Fruit fly (Drosophila melanogaster) whole organism, prepupa: ENCODE results near the gene ATPsynbetaL.
A peak's percentile ranks its signal among the peaks of the same experiment; 100 is the strongest.

ENCODE experiments used
- CG10631 ChIP-seq: fragments of 200-800 bp; sonication (Bioruptor generic); optimal IDR thresholded peaks from 2 replicates; lab custom pipeline; 2016; ENCODE audit warnings: missing biosample characterization, missing genetic modification characterization
- CG11294 ChIP-seq: fragments of 200-800 bp; sonication (Bioruptor generic); IDR thresholded peaks from 2 replicates; pipeline ENCODE4 v1.3.6; 2022; ENCODE audit warnings: missing biosample characterization, missing genetic modification characterization
- CG11902 ChIP-seq: fragments of 200-800 bp; sonication (Bioruptor generic); optimal IDR thresholded peaks from 3 replicates; lab custom pipeline; 2016; ENCODE audit warnings: missing biosample characterization, missing genetic modification characterization
- CG15336 ChIP-seq: fragments of 200-800 bp; sonication (Bioruptor generic); IDR thresholded peaks from 2 replicates; pipeline ENCODE4 v1.3.6; 2022; ENCODE audit warnings: missing biosample characterization, missing genetic modification characterization
- CG1621 ChIP-seq: fragments of 200-800 bp; sonication (Bioruptor generic); optimal IDR thresholded peaks from 3 replicates; lab custom pipeline; 2018; ENCODE audit warnings: missing biosample characterization, mild to moderate bottlenecking, missing genetic modification characterization
- CG3032 ChIP-seq: fragments of 200-800 bp; optimal IDR thresholded peaks from 2 replicates; lab custom pipeline; 2019; ENCODE audit warnings: missing biosample characterization, mild to moderate bottlenecking, missing genetic modification characterization, moderate library complexity
- CG31627 ChIP-seq: fragments of 200-800 bp; sonication (Bioruptor generic); optimal IDR thresholded peaks from 3 replicates; lab custom pipeline; 2016; ENCODE audit warnings: missing biosample characterization, missing genetic modification characterization
- CG34406 ChIP-seq: fragments of 200-800 bp; sonication (Bioruptor generic); optimal IDR thresholded peaks from 3 replicates; lab custom pipeline; 2016; ENCODE audit warnings: missing biosample characterization, missing genetic modification characterization
- CG3919 ChIP-seq: fragments of 200-800 bp; sonication (Bioruptor generic); optimal IDR thresholded peaks from 3 replicates; lab custom pipeline; 2016; ENCODE audit warnings: missing biosample characterization, missing genetic modification characterization
- CG4318 ChIP-seq: fragments of 200-800 bp; sonication (Bioruptor generic); optimal IDR thresholded peaks from 3 replicates; lab custom pipeline; 2017; ENCODE audit warnings: missing biosample characterization, mild to moderate bottlenecking, missing genetic modification characterization
- CG6276 ChIP-seq: fragments of 200-800 bp; sonication (Bioruptor generic); optimal IDR thresholded peaks from 2 replicates; lab custom pipeline; 2017; ENCODE audit warnings: missing biosample characterization, mild to moderate bottlenecking, missing genetic modification characterization
- CG6808 ChIP-seq: fragments of 200-800 bp; sonication (Bioruptor generic); optimal IDR thresholded peaks from 3 replicates; lab custom pipeline; 2017; ENCODE audit warnings: missing biosample characterization, missing genetic modification characterization, mild to moderate bottlenecking, moderate library complexity, missing genetic modification reagents
- CG7368 ChIP-seq: fragments of 200-800 bp; sonication (Bioruptor generic); optimal IDR thresholded peaks from 3 replicates; lab custom pipeline; 2016; ENCODE audit warnings: missing biosample characterization, missing genetic modification characterization
- CG8319 ChIP-seq: fragments of 200-800 bp; sonication (Bioruptor generic); optimal IDR thresholded peaks from 3 replicates; lab custom pipeline; 2016; ENCODE audit warnings: missing biosample characterization, missing genetic modification characterization
- CG8632 ChIP-seq: fragments of 200-800 bp; sonication (Bioruptor generic); optimal IDR thresholded peaks from 3 replicates; lab custom pipeline; 2016; ENCODE audit warnings: missing biosample characterization, missing genetic modification characterization
- CG9139 ChIP-seq: fragments of 200-800 bp; sonication (Bioruptor generic); optimal IDR thresholded peaks from 3 replicates; lab custom pipeline; 2017; ENCODE audit warnings: missing biosample characterization, mild to moderate bottlenecking, missing genetic modification characterization
- Eip75B ChIP-seq: fragments of 200-800 bp; sonication (Bioruptor generic); optimal IDR thresholded peaks from 3 replicates; lab custom pipeline; 2016; ENCODE audit warnings: missing biosample characterization, missing genetic modification characterization
- Eip78C ChIP-seq: fragments of 200-800 bp; sonication (Bioruptor generic); peaks from one replicate; lab custom pipeline; 2016; ENCODE audit warnings: missing biosample characterization, missing genetic modification characterization
- Ets21C ChIP-seq: fragments of 200-800 bp; sonication (Bioruptor generic); optimal IDR thresholded peaks from 3 replicates; lab custom pipeline; 2016; ENCODE audit warnings: missing biosample characterization, missing genetic modification characterization
- Ets96B ChIP-seq: fragments of 200-800 bp; optimal IDR thresholded peaks from 2 replicates; lab custom pipeline; 2019; ENCODE audit warnings: missing biosample characterization, mild to moderate bottlenecking, missing genetic modification characterization, moderate library complexity
- Gug ChIP-seq: fragments of 200-800 bp; sonication (Bioruptor generic); IDR thresholded peaks from 2 replicates; pipeline ENCODE4 v1.3.6; 2022; ENCODE audit warnings: missing biosample characterization, missing genetic modification characterization
- Hr38 ChIP-seq: sonication (Bioruptor generic); optimal IDR thresholded peaks from 2 replicates; lab custom pipeline; 2016; ENCODE audit warnings: missing biosample characterization, missing genetic modification characterization
- Hr39 ChIP-seq: fragments of 200-800 bp; sonication (Bioruptor generic); optimal IDR thresholded peaks from 2 replicates; lab custom pipeline; 2016; ENCODE audit warnings: missing biosample characterization, missing genetic modification characterization
- Hr4 ChIP-seq: fragments of 200-800 bp; sonication (Bioruptor generic); optimal IDR thresholded peaks from 3 replicates; lab custom pipeline; 2016; ENCODE audit warnings: missing biosample characterization, missing genetic modification characterization
- Lpt ChIP-seq: fragments of 200-800 bp; sonication (Bioruptor generic); optimal IDR thresholded peaks from 3 replicates; lab custom pipeline; 2016; ENCODE audit warnings: missing biosample characterization, missing genetic modification characterization
- Met ChIP-seq: fragments of 200-800 bp; sonication (Bioruptor generic); optimal IDR thresholded peaks from 3 replicates; lab custom pipeline; 2016; ENCODE audit warnings: missing biosample characterization, missing genetic modification characterization
- OdsH ChIP-seq: fragments of 200-800 bp; sonication (Bioruptor generic); optimal IDR thresholded peaks from 3 replicates; lab custom pipeline; 2016; ENCODE audit warnings: missing biosample characterization, missing genetic modification characterization
- Smox ChIP-seq: fragments of 200-800 bp; sonication (Bioruptor generic); optimal IDR thresholded peaks from 3 replicates; lab custom pipeline; 2016; ENCODE audit warnings: missing biosample characterization, missing genetic modification characterization
- Sox102F ChIP-seq: fragments of 200-800 bp; sonication (Bioruptor generic); optimal IDR thresholded peaks from 2 replicates; lab custom pipeline; 2016; ENCODE audit warnings: missing biosample characterization, mild to moderate bottlenecking, missing genetic modification characterization
- Sox14 ChIP-seq: fragments of 200-800 bp; sonication (Bioruptor generic); optimal IDR thresholded peaks from 3 replicates; lab custom pipeline; 2016; ENCODE audit warnings: missing biosample characterization, missing genetic modification characterization
- Sox15 ChIP-seq: fragments of 200-800 bp; sonication (Bioruptor generic); optimal IDR thresholded peaks from 3 replicates; lab custom pipeline; 2016; ENCODE audit warnings: missing biosample characterization, missing genetic modification characterization
- cyc ChIP-seq: fragments of 200-800 bp; sonication (Bioruptor generic); optimal IDR thresholded peaks from 3 replicates; lab custom pipeline; 2016; ENCODE audit warnings: missing biosample characterization, missing genetic modification characterization
- dac ChIP-seq: fragments of 200-800 bp; sonication (Bioruptor generic); optimal IDR thresholded peaks from 2 replicates; lab custom pipeline; 2017; ENCODE audit warnings: missing biosample characterization, mild to moderate bottlenecking, missing genetic modification characterization
- dsx ChIP-seq: fragments of 200-800 bp; optimal IDR thresholded peaks from 3 replicates; lab custom pipeline; 2019; ENCODE audit warnings: missing biosample characterization, mild to moderate bottlenecking, missing genetic modification characterization, moderate library complexity; ENCODE audit not compliant: poor library complexity, severe bottlenecking
- eg ChIP-seq: fragments of 200-800 bp; sonication (Bioruptor generic); IDR thresholded peaks from 3 replicates; pipeline ENCODE4 v1.3.6; 2022; ENCODE audit warnings: missing biosample characterization, missing genetic modification characterization
- esn ChIP-seq: fragments of 200-800 bp; sonication (Bioruptor generic); optimal IDR thresholded peaks from 2 replicates; lab custom pipeline; 2016; ENCODE audit warnings: missing biosample characterization, mild to moderate bottlenecking, missing genetic modification characterization, moderate library complexity
- fd59A ChIP-seq: fragments of 200-800 bp; sonication (Bioruptor generic); optimal IDR thresholded peaks from 2 replicates; lab custom pipeline; 2017; ENCODE audit warnings: missing biosample characterization, mild to moderate bottlenecking, missing genetic modification characterization, missing genetic modification reagents
- fd85E ChIP-seq: fragments of 200-800 bp; sonication (Bioruptor generic); optimal IDR thresholded peaks from 3 replicates; lab custom pipeline; 2016; ENCODE audit warnings: missing biosample characterization, missing genetic modification characterization
- lz ChIP-seq: fragments of 200-800 bp; sonication (Bioruptor generic); optimal IDR thresholded peaks from 3 replicates; lab custom pipeline; 2016; ENCODE audit warnings: missing biosample characterization, missing genetic modification characterization
- pdm3 ChIP-seq: fragments of 200-800 bp; sonication (Bioruptor generic); optimal IDR thresholded peaks from 3 replicates; lab custom pipeline; 2016; ENCODE audit warnings: missing biosample characterization, missing genetic modification characterization
- salr ChIP-seq, 2 experiments: fragments of 200-800 bp; sonication (Bioruptor generic); optimal IDR thresholded peaks; 3 replicates each; lab custom pipeline; 2016 to 2018; ENCODE audit warnings: missing biosample characterization in 2 of 2, missing genetic modification characterization in 2 of 2, mild to moderate bottlenecking in 1 of 2
- spab ChIP-seq: fragments of 200-800 bp; sonication (Bioruptor generic); optimal IDR thresholded peaks from 2 replicates; lab custom pipeline; 2017; ENCODE audit warnings: missing biosample characterization, mild to moderate bottlenecking, missing genetic modification characterization, missing genetic modification reagents
- ss ChIP-seq, 2 experiments: fragments of 200-800 bp; sonication (Bioruptor generic); optimal IDR thresholded peaks; 2 replicates in 1 of 2; 3 replicates in 1 of 2; lab custom pipeline; 2017 to 2018; ENCODE audit warnings: mild to moderate bottlenecking in 2 of 2, missing biosample characterization in 2 of 2, missing genetic modification characterization in 2 of 2, moderate library complexity in 1 of 2
- svp ChIP-seq: fragments of 200-800 bp; sonication (Bioruptor generic); peaks from one replicate; lab custom pipeline; 2016; ENCODE audit warnings: missing biosample characterization, missing genetic modification characterization

Gene ATPsynbetaL

DNA sequence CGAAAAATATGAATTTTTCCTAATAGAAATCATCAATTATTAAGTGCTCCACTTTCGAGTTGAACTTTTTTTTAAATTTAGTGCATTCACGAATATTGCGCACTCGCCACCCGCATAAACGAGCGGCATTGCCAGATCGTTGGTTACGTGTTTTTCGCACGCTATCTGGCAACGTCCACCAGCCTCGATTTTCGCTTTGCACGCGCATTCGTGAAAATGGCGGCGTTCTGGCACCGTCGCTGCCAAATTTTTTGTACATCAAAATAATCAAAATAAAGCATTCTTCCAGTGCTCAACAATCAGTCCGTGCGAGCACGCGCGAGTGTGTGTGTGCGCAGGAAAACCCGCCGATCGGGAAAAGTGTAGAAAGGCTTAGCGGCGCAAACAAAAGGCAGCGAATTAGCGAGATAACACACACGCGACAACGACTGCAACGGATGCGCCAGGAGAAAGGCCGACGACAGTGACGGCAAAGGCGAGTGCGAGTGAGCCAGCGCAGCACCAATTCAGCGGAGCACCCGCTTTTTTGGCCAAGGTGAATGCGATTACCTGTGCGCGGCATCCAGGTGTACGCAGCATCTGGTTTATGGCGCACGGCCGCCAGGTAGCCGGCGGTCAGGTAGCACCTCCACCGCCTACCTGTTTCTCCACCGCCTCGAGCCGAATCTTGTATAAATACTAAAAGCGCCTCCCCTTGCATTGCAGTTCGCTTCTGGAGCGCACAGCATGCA lies 16.1 kb downstream of the ATPsynbetaL start (continued):
- TF ChIP-seq Hr4 (GFP tag; lab: Kevin White, UChicago) (peak; percentile 88), svp (GFP tag; lab: Kevin White, UChicago) (no peak), Lpt (GFP tag; lab: Kevin White, UChicago) (no peak), CG8632 (peak; percentile 80), CG7368 (GFP tag; lab: Kevin White, UChicago) (peak; percentile 85), Gug (GFP tag; lab: Robert Waterston, UW) (peak; percentile 77), Eip75B (GFP tag; lab: Kevin White, UChicago) (no peak), Smox (GFP tag; lab: Kevin White, UChicago) (no peak), CG31627 (peak; percentile 92), CG9139 (GFP tag; lab: Kevin White, UChicago) (no peak)

dm6 chr3L:16121791-16122190 lies 24.2 kb downstream of the ATPsynbetaL start, which contains the start of gene Strump:
Gene Strump (plus strand): TSS chr3L:16122002.
- TF ChIP-seq Hr39 (no peak), CG11902 (GFP tag; lab: Kevin White, UChicago) (no peak), CG1621 (no peak), Sox102F (GFP tag; lab: Kevin White, UChicago) (no peak), dsx (GFP tag; lab: Kevin White, UChicago) (no peak), Sox14 (no peak), CG15336 (GFP tag; lab: Robert Waterston, UW) (no peak), Gug (GFP tag; lab: Robert Waterston, UW) (no peak), fd85E (GFP tag; lab: Kevin White, UChicago) (no peak)

DNA sequence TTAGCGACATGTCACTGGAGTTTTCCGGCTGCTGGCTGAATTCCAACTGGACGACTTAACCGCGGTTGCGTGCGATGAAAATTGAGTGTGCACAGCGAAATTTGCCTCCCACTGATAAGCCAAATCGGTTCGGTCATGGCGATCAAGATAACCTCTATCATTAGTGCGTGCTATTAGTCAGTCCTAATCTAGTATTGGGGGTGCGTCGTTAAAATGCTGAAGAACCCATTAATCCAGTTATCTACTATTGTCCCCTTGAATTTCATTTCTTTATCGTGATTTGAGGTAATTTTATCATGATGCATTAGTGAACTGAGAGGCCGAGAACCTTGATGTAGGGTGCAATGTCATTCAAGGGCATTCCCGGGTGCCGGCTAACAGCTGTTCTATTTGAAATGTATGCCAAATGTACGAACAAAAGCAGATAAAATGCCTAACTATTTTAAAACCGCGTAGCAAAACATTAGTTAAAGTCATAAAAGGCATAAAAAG lies 30.9 kb downstream of the ATPsynbetaL start, which contains the start of gene Pgm1:
TSS of gene Pgm1 (minus strand) at position 51 of the 492 bp plus-strand sequence.
- TF ChIP-seq eg (GFP tag; lab: Robert Waterston, UW) (peak; percentile 85), CG9139 (GFP tag; lab: Kevin White, UChicago) (no peak), dsx (GFP tag; lab: Kevin White, UChicago) (peak; percentile 83), CG11902 (GFP tag; lab: Kevin White, UChicago) (peak; percentile 85), cyc (GFP tag; lab: Kevin White, UChicago) (peak; percentile 94), esn (GFP tag; lab: Kevin White, UChicago) (peak; percentile 96), fd85E (GFP tag; lab: Kevin White, UChicago) (no peak), CG1621 (no peak), CG4318 (GFP tag; lab: Kevin White, UChicago) (no peak), CG31627 (peak; percentile 96), CG34406 (GFP tag; lab: Kevin White, UChicago) (peak; percentile 87), CG11294 (GFP tag; lab: Robert Waterston, UW) (peak; percentile 66; the same call in 1 of the 2 replicates), Hr39 (peak; percentile 94), fd59A (GFP tag; lab: Kevin White, UChicago) (peak; percentile 78), Gug (GFP tag; lab: Robert Waterston, UW) (no peak; the same call in none of the 2 replicates), CG3032 (peak; percentile 79), Ets21C (GFP tag; lab: Kevin White, UChicago) (peak; percentile 89), CG8632 (peak; percentile 89), CG8319 (GFP tag; lab: Kevin White, UChicago) (peak; percentile 86), lz (GFP tag; lab: Kevin White, UChicago) (peak; percentile 95), Hr4 (GFP tag; lab: Kevin White, UChicago) (peak; percentile 94), OdsH (peak; percentile 93), dac (GFP tag; lab: Kevin White, UChicago) (no peak), Hr38 (GFP tag; lab: Kevin White, UChicago) (peak; percentile 44), Sox14 (peak; percentile 96), CG6808 (GFP tag; lab: Kevin White, UChicago) (peak; percentile 83), svp (GFP tag; lab: Kevin White, UChicago) (peak; percentile 99), Met (GFP tag; lab: Kevin White, UChicago) (peak; percentile 94), Eip75B (GFP tag; lab: Kevin White, UChicago) (peak; percentile 93), CG10631 (GFP tag; lab: Kevin White, UChicago) (peak; percentile 78), Eip78C (GFP tag; lab: Kevin White, UChicago) (peak; percentile 97), CG6276 (GFP tag; lab: Kevin White, UChicago) (no peak), CG3919 (GFP tag; lab: Kevin White, UChicago) (peak; percentile 95), ss (GFP tag; optimal IDR thresholded peaks at IDR 0.05; lab: Kevin White, UChicago) (no peak), salr (GFP tag; optimal IDR thresholded peaks at IDR 0.05; lab: Kevin White, UChicago) (no peak), pdm3 (GFP tag; lab: Kevin White, UChicago) (peak; percentile 95), Ets96B (tag; lab: Kevin White, UChicago) (peak; percentile 83), spab (GFP tag; lab: Kevin White, UChicago) (no peak), Smox (GFP tag; lab: Kevin White, UChicago) (peak; percentile 94), Sox15 (peak; percentile 89)
